Fruit fly (Drosophila melanogaster) whole organism, embryonic: ENCODE data around the gene CG12056.

Source experiments
- Atf6 ChIP-seq: fragments of 200-800 bp; sonication (Bioruptor generic); IDR thresholded peaks from 2 replicates; pipeline ENCODE4 v1.3.6; 2022; ENCODE audit warnings: missing biosample characterization, missing genetic modification characterization
- CG10366 ChIP-seq: fragments of 200-800 bp; sonication (Bioruptor generic); IDR thresholded peaks from 2 replicates; pipeline ENCODE4 v1.3.6; 2022; ENCODE audit warnings: missing biosample characterization, missing genetic modification characterization
- CG10959 ChIP-seq: fragments of 200-800 bp; sonication (Bioruptor generic); IDR thresholded peaks from 2 replicates; pipeline ENCODE4 v1.3.6; 2022; ENCODE audit warnings: missing biosample characterization, missing genetic modification characterization
- CG12744 ChIP-seq: fragments of 200-800 bp; sonication (Bioruptor generic); optimal IDR thresholded peaks from 2 replicates; lab custom pipeline; 2016; ENCODE audit warnings: missing biosample characterization, missing genetic modification characterization
- CG13287 ChIP-seq: fragments of 200-800 bp; sonication (Bioruptor generic); IDR thresholded peaks from 2 replicates; pipeline ENCODE4 v1.3.6; 2022; ENCODE audit warnings: missing biosample characterization, missing genetic modification characterization; ENCODE audit not compliant: partially characterized antibody
- CG14441 ChIP-seq: fragments of 200-800 bp; sonication (Bioruptor generic); IDR thresholded peaks from 2 replicates; pipeline ENCODE4 v1.3.6; 2022; ENCODE audit warnings: missing biosample characterization, missing genetic modification characterization
- CG15514 ChIP-seq: fragments of 200-800 bp; sonication (Bioruptor generic); optimal IDR thresholded peaks from 3 replicates; lab custom pipeline; 2017; ENCODE audit warnings: missing biosample characterization, missing genetic modification characterization, mild to moderate bottlenecking, moderate library complexity, missing genetic modification reagents
- CG17186 ChIP-seq: fragments of 200-800 bp; sonication (Bioruptor generic); optimal IDR thresholded peaks from 3 replicates; lab custom pipeline; 2017; ENCODE audit warnings: missing biosample characterization, missing genetic modification reagents, missing genetic modification characterization
- CG17612 ChIP-seq: fragments of 200-800 bp; sonication (Bioruptor generic); IDR thresholded peaks from 2 replicates; pipeline ENCODE4 v1.3.6; 2022; ENCODE audit warnings: missing biosample characterization, missing genetic modification characterization
- CG2199 ChIP-seq: fragments of 200-800 bp; sonication (Bioruptor generic); IDR thresholded peaks from 3 replicates; pipeline ENCODE4 v1.3.6; 2022; ENCODE audit warnings: missing biosample characterization, missing genetic modification characterization
- CG3163 ChIP-seq: fragments of 200-800 bp; sonication (Bioruptor generic); optimal IDR thresholded peaks from 3 replicates; lab custom pipeline; 2016; ENCODE audit warnings: missing biosample characterization, missing genetic modification characterization
- CG3407 ChIP-seq: fragments of 200-800 bp; sonication (Bioruptor generic); optimal IDR thresholded peaks from 2 replicates; lab custom pipeline; 2018; ENCODE audit warnings: missing biosample characterization, mild to moderate bottlenecking, missing genetic modification characterization
- CG34376 ChIP-seq: fragments of 200-800 bp; sonication (Bioruptor generic); optimal IDR thresholded peaks from 2 replicates; lab custom pipeline; 2018; ENCODE audit warnings: missing biosample characterization, mild to moderate bottlenecking, missing genetic modification characterization
- CG5953 ChIP-seq: fragments of 200-800 bp; sonication (Bioruptor generic); IDR thresholded peaks from 2 replicates; pipeline ENCODE4 v1.3.6; 2022; ENCODE audit warnings: missing biosample characterization, missing genetic modification characterization
- CG6175 ChIP-seq: fragments of 200-800 bp; sonication (Bioruptor generic); IDR thresholded peaks from 3 replicates; pipeline ENCODE4 v1.3.6; 2022; ENCODE audit warnings: missing biosample characterization, missing genetic modification characterization
- CG6272 ChIP-seq: fragments of 200-800 bp; sonication (Bioruptor generic); IDR thresholded peaks from 2 replicates; pipeline ENCODE4 v1.3.6; 2022; ENCODE audit warnings: missing biosample characterization, missing genetic modification characterization
- CTCF ChIP-seq: fragments of 200-800 bp; sonication (Bioruptor generic); optimal IDR thresholded peaks from 2 replicates; lab custom pipeline; 2017; ENCODE audit warnings: missing biosample characterization, mild to moderate bottlenecking, missing genetic modification characterization, moderate library complexity
- Dll ChIP-seq: fragments of 200-800 bp; sonication (Bioruptor generic); IDR thresholded peaks from 4 replicates; pipeline ENCODE4 v1.3.6; 2022; ENCODE audit warnings: missing biosample characterization, missing genetic modification characterization; ENCODE audit not compliant: partially characterized antibody
- E2f1 ChIP-seq: fragments of 200-800 bp; sonication (Bioruptor generic); IDR thresholded peaks from 2 replicates; pipeline ENCODE4 v1.3.6; 2022; ENCODE audit warnings: missing biosample characterization, missing genetic modification characterization
- E2f2 ChIP-seq: fragments of 200-800 bp; sonication (Bioruptor generic); IDR thresholded peaks from 2 replicates; pipeline ENCODE4 v1.3.6; 2022; ENCODE audit warnings: missing biosample characterization, missing genetic modification characterization
- HLH54F ChIP-seq: fragments of 200-800 bp; sonication (Bioruptor generic); optimal IDR thresholded peaks from 3 replicates; lab custom pipeline; 2016; ENCODE audit warnings: missing biosample characterization, missing genetic modification characterization
- MTF-1 ChIP-seq: fragments of 200-800 bp; sonication (Bioruptor generic); optimal IDR thresholded peaks from 2 replicates; lab custom pipeline; 2018; ENCODE audit warnings: missing biosample characterization, mild to moderate bottlenecking, missing genetic modification characterization, borderline replicate concordance
- Rx ChIP-seq: fragments of 200-800 bp; sonication (Bioruptor generic); IDR thresholded peaks from 2 replicates; pipeline ENCODE4 v1.3.6; 2022; ENCODE audit warnings: missing biosample characterization, missing genetic modification characterization
- Sry-δ ChIP-seq: fragments of 200-800 bp; sonication (Bioruptor generic); optimal IDR thresholded peaks from 2 replicates; lab custom pipeline; 2016; ENCODE audit warnings: missing biosample characterization, missing genetic modification characterization
- Trl ChIP-seq, 3 experiments: fragments of >200 bp in 2 of 3; fragments of 200-800 bp in 1 of 3; sonication (Bioruptor generic) in 1 of 3; optimal IDR thresholded peaks; 2 replicates in 1 of 3; 3 replicates in 2 of 3; lab custom pipeline; 2016 to 2017; ENCODE audit warnings: missing biosample characterization in 1 of 3, missing genetic modification characterization in 1 of 3
- ato ChIP-seq: fragments of 200-800 bp; sonication (Bioruptor generic); IDR thresholded peaks from 2 replicates; pipeline ENCODE4 v1.3.6; 2022; ENCODE audit warnings: missing biosample characterization, missing genetic modification characterization; ENCODE audit not compliant: partially characterized antibody
- bowl ChIP-seq: fragments of 200-800 bp; sonication (Bioruptor generic); IDR thresholded peaks from 2 replicates; pipeline ENCODE4 v1.3.6; 2022; ENCODE audit warnings: missing biosample characterization, missing genetic modification characterization
- cad ChIP-seq: fragments of >200 bp; optimal IDR thresholded peaks from 2 replicates; lab custom pipeline; 2017; ENCODE audit warnings: missing biosample characterization, missing genetic modification characterization
- cas ChIP-seq: fragments of 200-800 bp; sonication (Bioruptor generic); IDR thresholded peaks from 2 replicates; pipeline ENCODE4 v1.3.6; 2022; ENCODE audit warnings: missing biosample characterization, missing genetic modification characterization
- croc ChIP-seq: fragments of 200-800 bp; sonication (Bioruptor generic); conservative IDR thresholded peaks from 3 replicates; pipeline ENCODE4 v1.3.6; 2022; ENCODE audit warnings: missing biosample characterization, missing genetic modification characterization
- en ChIP-seq: fragments of 200-800 bp; sonication (Bioruptor generic); optimal IDR thresholded peaks from 2 replicates; lab custom pipeline; 2016; ENCODE audit warnings: missing biosample characterization, missing genetic modification characterization
- exex ChIP-seq: fragments of 200-800 bp; sonication (Bioruptor generic); optimal IDR thresholded peaks from 4 replicates; lab custom pipeline; 2018; ENCODE audit warnings: missing biosample characterization, mild to moderate bottlenecking, missing genetic modification characterization, moderate library complexity
- ftz-f1 ChIP-seq: fragments of 200-800 bp; sonication (Bioruptor generic); optimal IDR thresholded peaks from 2 replicates; lab custom pipeline; 2016; ENCODE audit warnings: missing biosample characterization, missing genetic modification characterization
- gem ChIP-seq: fragments of 200-800 bp; sonication (Bioruptor generic); optimal IDR thresholded peaks from 2 replicates; lab custom pipeline; 2019; ENCODE audit warnings: missing biosample characterization, mild to moderate bottlenecking, missing genetic modification characterization, moderate library complexity
- gfzf ChIP-seq: fragments of 200-800 bp; sonication (Bioruptor generic); optimal IDR thresholded peaks from 2 replicates; lab custom pipeline; 2016; ENCODE audit warnings: missing biosample characterization, mild to moderate bottlenecking, missing genetic modification characterization, moderate library complexity
- nau ChIP-seq: fragments of 200-800 bp; sonication (Bioruptor generic); optimal IDR thresholded peaks from 3 replicates; lab custom pipeline; 2017; ENCODE audit warnings: missing biosample characterization, mild to moderate bottlenecking, missing genetic modification characterization, missing genetic modification reagents
- oc ChIP-seq: fragments of 200-800 bp; sonication (Bioruptor generic); optimal IDR thresholded peaks from 2 replicates; lab custom pipeline; 2018; ENCODE audit warnings: missing biosample characterization, mild to moderate bottlenecking, missing genetic modification characterization, moderate library complexity
- org-1 ChIP-seq: fragments of 200-800 bp; sonication (Bioruptor generic); optimal IDR thresholded peaks from 2 replicates; lab custom pipeline; 2017; ENCODE audit warnings: missing biosample characterization, missing genetic modification characterization
- prd ChIP-seq, 3 experiments: fragments of >200 bp in 2 of 3; fragments of 200-800 bp in 1 of 3; sonication (Bioruptor generic) in 1 of 3; optimal IDR thresholded peaks in 2 of 3; IDR thresholded peaks in 1 of 3; 2 replicates in 2 of 3; 3 replicates in 1 of 3; pipeline versions ENCODE4 v1.3.6 to Lab custom; 2017 to 2022; ENCODE audit warnings: missing biosample characterization in 1 of 3, missing genetic modification characterization in 1 of 3
- rib ChIP-seq: fragments of 200-800 bp; sonication (Bioruptor generic); IDR thresholded peaks from 2 replicates; pipeline ENCODE4 v1.3.6; 2022; ENCODE audit warnings: missing biosample characterization, missing genetic modification characterization
- sens ChIP-seq: fragments of 200-800 bp; sonication (Bioruptor generic); peaks from one replicate; lab custom pipeline; 2016; ENCODE audit warnings: missing biosample characterization, missing genetic modification characterization
- sens-2 ChIP-seq: fragments of 200-800 bp; sonication (Bioruptor generic); IDR thresholded peaks from 2 replicates; pipeline ENCODE4 v1.3.6; 2022; ENCODE audit warnings: missing biosample characterization, missing genetic modification characterization
- sima ChIP-seq: fragments of 200-800 bp; sonication (Bioruptor generic); optimal IDR thresholded peaks from 2 replicates; lab custom pipeline; 2016; ENCODE audit warnings: missing biosample characterization, missing genetic modification characterization
- usp ChIP-seq: fragments of >200 bp; optimal IDR thresholded peaks from 2 replicates; lab custom pipeline; 2017; ENCODE audit warnings: missing biosample characterization, missing genetic modification characterization
- wdn ChIP-seq: fragments of 200-800 bp; sonication (Bioruptor generic); IDR thresholded peaks from 2 replicates; pipeline ENCODE4 v1.3.6; 2022; ENCODE audit warnings: missing biosample characterization, missing genetic modification characterization
- zfh1 ChIP-seq: fragments of 200-800 bp; sonication (Bioruptor generic); IDR thresholded peaks from 3 replicates; pipeline ENCODE4 v1.3.6; 2022; ENCODE audit warnings: missing biosample characterization, missing genetic modification characterization

CG12056 gene

DNA sequence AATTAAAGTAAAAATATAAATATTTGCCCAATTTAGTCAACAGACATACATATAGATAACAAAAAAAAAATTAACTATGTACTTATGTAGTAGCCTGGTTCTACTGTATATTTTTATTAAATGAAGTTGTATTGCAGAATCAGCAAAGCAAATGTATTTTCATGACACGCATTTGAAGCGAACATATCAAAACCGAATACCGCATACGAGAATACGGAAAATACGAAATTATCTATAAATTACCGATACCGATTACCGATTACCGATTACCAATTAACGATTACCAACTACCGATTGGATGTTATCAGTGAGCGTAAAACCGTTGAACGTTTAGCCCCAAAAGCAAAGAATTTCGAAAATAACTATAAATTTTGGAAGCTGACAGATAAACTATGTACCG is 5.0 kb upstream of the CG12056 start (continued):
- no peak for TF ChIP-seq prd (optimal IDR thresholded peaks at IDR 0.05; lab: Kevin White, UChicago)
- no peak for TF ChIP-seq prd (GFP tag; IDR thresholded peaks at IDR 0.05; lab: Robert Waterston, UW)
- TF ChIP-seq en (GFP tag; lab: Kevin White, UChicago) = no peak
- TF ChIP-seq cad = no peak
- 0 out of 2 replicates have a peak, but pooled peaks have one; percentile 35 for TF ChIP-seq ato (GFP tag; lab: Robert Waterston, UW)
- no peak for TF ChIP-seq CG34376 (GFP tag; lab: Kevin White, UChicago)
- TF ChIP-seq CG13287 (GFP tag; lab: Robert Waterston, UW) = peak; percentile 53
- no peak for TF ChIP-seq Atf6 (GFP tag; lab: Robert Waterston, UW)
- TF ChIP-seq CG17186 (GFP tag; lab: Kevin White, UChicago) = no peak
- TF ChIP-seq CTCF = no peak
- TF ChIP-seq bowl = no peak
- TF ChIP-seq Dll = peak; percentile 41; the same call in 1 of the 4 replicates
- no peak for TF ChIP-seq CG3163 (GFP tag; lab: Kevin White, UChicago)
- TF ChIP-seq zfh1 (GFP tag; lab: Robert Waterston, UW) = no peak
- no peak for TF ChIP-seq CG17612
- no peak for TF ChIP-seq CG6175 (GFP tag; lab: Robert Waterston, UW)
- TF ChIP-seq cas (GFP tag; lab: Robert Waterston, UW) = no peak
- TF ChIP-seq wdn = no peak
- no peak for TF ChIP-seq Rx (GFP tag; lab: Robert Waterston, UW)
- no peak for TF ChIP-seq gem
- no peak for TF ChIP-seq CG14441
- TF ChIP-seq gfzf (GFP tag; lab: Kevin White, UChicago) = peak; percentile 10
- TF ChIP-seq CG10366 (GFP tag; lab: Robert Waterston, UW) = no peak
- TF ChIP-seq E2f1 (GFP tag; lab: Robert Waterston, UW) = no peak

- no peak for TF ChIP-seq usp (GFP tag; lab: Kevin White, UChicago)
- peak; percentile 32 for TF ChIP-seq sens (GFP tag; lab: Kevin White, UChicago)
- TF ChIP-seq CG15514 = peak; percentile 2
- TF ChIP-seq CG5953 = no peak
- peak; percentile 92 for TF ChIP-seq exex
- TF ChIP-seq Trl (optimal IDR thresholded peaks at IDR 0.05; lab: Kevin White, UChicago) = peak in 1 of 2 experiments; percentile 80
- no peak for TF ChIP-seq Trl (GFP tag; optimal IDR thresholded peaks at IDR 0.05; lab: Kevin White, UChicago)
These were observed 1.8 kb upstream of the CG12056 start, which contains the start of gene CG12115 for dm6 chrX:9190555-9191184. Gene CG12115, minus strand, starts transcription at chrX:9190605.

DNA sequence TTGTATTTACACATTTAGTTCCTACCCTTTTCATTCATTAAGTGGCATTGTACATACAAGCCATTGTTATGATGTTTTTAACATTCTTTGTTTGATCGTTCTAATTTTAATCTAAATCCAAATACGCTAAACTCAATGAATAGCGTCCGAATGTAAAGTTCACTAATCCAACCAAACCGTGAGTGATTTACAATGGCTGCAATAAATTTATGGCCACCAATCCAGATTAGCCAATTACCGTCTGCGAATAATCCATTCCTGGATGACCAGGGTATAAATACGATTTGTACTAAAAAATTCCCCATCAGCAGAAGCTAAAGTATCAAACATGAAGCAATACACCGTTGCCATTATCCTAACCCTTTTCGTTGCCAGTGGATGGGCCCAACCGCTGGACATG is 1.1 kb upstream of the CG12056 start, which contains the start of gene CG12057:
CG12057 (plus strand) TSS at position 301 of the 400 bp plus-strand sequence.
- no peak for TF ChIP-seq oc (tag; lab: Kevin White, UChicago)
- no peak for TF ChIP-seq sens-2 (GFP tag; lab: Robert Waterston, UW)
- TF ChIP-seq gem = no peak
- no peak for TF ChIP-seq CG6272 (GFP tag; lab: Robert Waterston, UW)
- TF ChIP-seq ftz-f1 (GFP tag; lab: Kevin White, UChicago) = no peak
- no peak for TF ChIP-seq rib (GFP tag; lab: Robert Waterston, UW)
- TF ChIP-seq nau (GFP tag; lab: Kevin White, UChicago) = no peak
- TF ChIP-seq sima (GFP tag; lab: Kevin White, UChicago) = no peak
- TF ChIP-seq CG3407 (GFP tag; lab: Kevin White, UChicago) = no peak
- no peak for TF ChIP-seq HLH54F (GFP tag; lab: Kevin White, UChicago)
- no peak for TF ChIP-seq croc
- no peak for TF ChIP-seq org-1 (GFP tag; lab: Kevin White, UChicago)
- TF ChIP-seq CG2199 (GFP tag; lab: Robert Waterston, UW) = no peak
- TF ChIP-seq E2f2 (GFP tag; lab: Robert Waterston, UW) = no peak
- no peak for TF ChIP-seq CG10959 (GFP tag; lab: Robert Waterston, UW)
- no peak for TF ChIP-seq MTF-1 (GFP tag; lab: Kevin White, UChicago)
- no peak for TF ChIP-seq CG12744
- no peak for TF ChIP-seq Sry-δ
